Worm (Caenorhabditis elegans): ENCODE results near the gene hpo-34.
A peak's percentile ranks its signal among the peaks of the same experiment; 100 is the strongest.

The hpo-34 gene

DNA sequence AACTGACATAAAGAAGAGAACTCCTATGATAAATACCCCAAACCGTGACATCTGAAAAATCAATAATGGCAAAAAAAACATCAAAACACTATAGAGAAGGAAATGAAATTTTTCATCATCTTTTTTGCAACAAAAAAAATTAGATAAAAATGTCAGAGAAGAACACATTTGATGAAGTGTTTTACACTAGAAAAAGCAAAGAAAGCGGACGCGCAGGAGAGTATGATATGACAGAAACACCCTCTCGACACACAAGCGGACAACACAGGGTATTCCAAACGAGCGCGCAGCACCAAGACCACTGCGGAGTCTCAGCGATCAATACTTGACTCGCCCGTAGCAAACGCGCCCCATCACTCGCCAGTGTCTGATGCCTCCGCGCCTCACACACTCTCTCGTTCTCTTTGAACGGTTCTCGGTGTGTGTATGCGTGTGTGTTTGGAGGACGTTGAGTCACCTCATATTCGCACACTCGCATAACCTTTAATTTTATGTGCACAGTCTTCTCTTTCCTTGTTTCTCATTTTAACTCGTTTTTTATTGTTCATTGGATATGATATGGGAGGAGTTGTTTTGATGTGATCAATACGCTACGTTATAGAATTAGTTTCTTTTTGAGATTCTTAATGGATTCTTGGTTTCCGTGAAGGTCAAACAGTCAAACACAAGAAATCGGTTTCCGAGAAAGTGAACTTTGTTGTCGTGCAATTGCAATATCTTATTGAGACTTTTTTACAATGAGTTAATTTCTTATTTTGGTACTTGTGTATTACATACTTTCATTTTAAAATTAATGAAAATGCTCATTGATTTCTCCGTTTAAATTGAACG lies 27.8 kb upstream of the hpo-34 start, which contains the start of gene selt-1.1 (continued):
- TF ChIP-seq daf-19 (GFP tag; conservative IDR thresholded peaks at IDR 0.05) (no peak), nhr-48 (tag; optimal IDR thresholded peaks at IDR 0.05) (peak; percentile 43), lin-13 (GFP tag; optimal IDR thresholded peaks at IDR 0.05) (peak; percentile 68), spr-3 (GFP tag; optimal IDR thresholded peaks at IDR 0.05) (no peak), nhr-102 (tag; optimal IDR thresholded peaks at IDR 0.05) (peak; percentile 31), nhr-76 (tag; optimal IDR thresholded peaks at IDR 0.05) (no peak), ces-1 (GFP tag; optimal IDR thresholded peaks at IDR 0.05) (no peak)

DNA sequence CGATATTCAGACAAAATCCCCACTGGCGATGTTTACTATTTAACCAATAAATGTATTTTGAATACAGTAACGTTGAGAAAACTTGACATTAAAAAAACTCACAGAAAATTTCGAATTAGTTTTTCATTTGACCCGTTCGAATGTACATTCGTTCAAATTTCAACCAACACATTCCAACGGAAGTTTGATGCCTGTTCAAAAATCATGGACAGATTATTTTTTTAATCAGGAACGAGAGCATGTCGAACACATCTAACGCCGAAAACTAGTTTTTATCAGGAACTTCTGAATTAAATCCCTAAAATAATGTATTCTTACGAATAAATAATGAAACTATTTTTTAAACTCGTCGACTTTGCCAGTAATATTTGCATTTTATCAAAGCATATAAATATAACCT lies 22.8 kb upstream of the hpo-34 start:
- TF ChIP-seq nhr-10 (tag; optimal IDR thresholded peaks at IDR 0.05): no peak
- peak; percentile 90 for TF ChIP-seq aha-1 (tag)
- TF ChIP-seq ceh-82 (tag; optimal IDR thresholded peaks at IDR 0.05): no peak
- no peak for TF ChIP-seq Y105C5A.15 (GFP tag; IDR thresholded peaks at IDR 0.05)

DNA sequence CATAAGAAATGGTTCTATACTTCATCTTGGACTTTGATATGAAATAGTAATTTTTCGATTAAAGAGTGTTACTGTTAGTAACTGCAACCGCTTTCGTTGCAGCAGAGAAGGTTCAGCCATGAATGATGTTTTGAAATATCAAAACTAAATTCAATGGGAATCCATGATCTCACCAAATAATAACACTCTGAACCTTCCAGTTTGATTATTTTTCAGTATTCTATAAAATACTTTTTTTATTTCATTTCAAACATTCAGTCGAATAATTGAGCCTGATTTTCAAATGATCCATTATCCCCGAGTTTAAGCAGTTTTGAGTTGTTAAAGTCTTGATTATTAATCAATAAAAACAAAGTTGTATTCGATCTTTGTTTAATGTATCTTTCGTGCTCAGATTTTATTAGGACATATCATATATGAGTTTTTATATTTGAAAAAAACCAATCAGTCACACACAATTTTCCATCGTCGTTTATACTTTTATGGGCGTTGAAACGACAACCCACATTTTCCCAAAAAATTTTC lies 18.4 kb upstream of the hpo-34 start, which contains the start of gene gcp-2.2:
Gene gcp-2.2, plus strand, starts transcription at position 475 of the 525 bp plus-strand sequence.
- TF ChIP-seq Y75B8A.6 (GFP tag; IDR thresholded peaks at IDR 0.05) (no peak), daf-8 (GFP tag; IDR thresholded peaks at IDR 0.05) (no peak), ceh-62 (tag; optimal IDR thresholded peaks at IDR 0.05) (no peak), arid-1 (GFP tag; conservative IDR thresholded peaks at IDR 0.05) (no peak), hmg-1.1 (GFP tag; IDR thresholded peaks at IDR 0.05) (no peak), madf-9 (GFP tag; conservative IDR thresholded peaks at IDR 0.05) (no peak), nhr-76 (tag; optimal IDR thresholded peaks at IDR 0.05) (no peak), nhr-111 (GFP tag; optimal IDR thresholded peaks at IDR 0.05) (no peak), lin-38 (GFP tag; IDR thresholded peaks at IDR 0.05) (no peak), F37D6.2 (tag; optimal IDR thresholded peaks at IDR 0.05) (no peak)

DNA sequence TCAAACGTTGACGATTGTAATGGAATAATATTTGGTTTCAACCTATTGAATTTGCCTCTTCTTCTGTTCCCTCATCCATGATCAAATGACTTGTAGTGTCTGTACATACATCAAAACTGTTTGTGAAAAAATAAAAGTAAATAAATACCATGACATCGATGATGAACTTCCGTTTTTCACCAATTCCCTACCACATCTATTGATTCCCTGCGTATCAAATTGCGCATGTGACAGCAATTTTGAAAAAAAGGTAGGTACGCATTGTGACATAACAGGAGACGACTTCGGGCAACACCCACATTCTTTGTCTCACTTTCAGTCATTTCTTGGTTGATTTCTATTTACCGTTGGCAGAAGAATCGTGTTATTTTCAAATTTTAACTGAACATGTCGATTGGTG lies 17.5 kb upstream of the hpo-34 start, which contains the start of gene C35C5.9:
Gene C35C5.9, plus strand, starts transcription at position 161 of the 400 bp plus-strand sequence.
- peak in 1 of 2 experiments; percentile 50 for TF ChIP-seq mdl-1 (tag; optimal IDR thresholded peaks at IDR 0.05)
- TF ChIP-seq hlh-30 (tag; optimal IDR thresholded peaks at IDR 0.05; ENCODE audit: insufficient read depth): peak; percentile 67
- 0 out of 2 replicates have a peak, but pooled peaks have one; percentile 13 for TF ChIP-seq dmd-6 (GFP tag; IDR thresholded peaks at IDR 0.05)
- TF ChIP-seq nhr-48 (tag; optimal IDR thresholded peaks at IDR 0.05): no peak

DNA sequence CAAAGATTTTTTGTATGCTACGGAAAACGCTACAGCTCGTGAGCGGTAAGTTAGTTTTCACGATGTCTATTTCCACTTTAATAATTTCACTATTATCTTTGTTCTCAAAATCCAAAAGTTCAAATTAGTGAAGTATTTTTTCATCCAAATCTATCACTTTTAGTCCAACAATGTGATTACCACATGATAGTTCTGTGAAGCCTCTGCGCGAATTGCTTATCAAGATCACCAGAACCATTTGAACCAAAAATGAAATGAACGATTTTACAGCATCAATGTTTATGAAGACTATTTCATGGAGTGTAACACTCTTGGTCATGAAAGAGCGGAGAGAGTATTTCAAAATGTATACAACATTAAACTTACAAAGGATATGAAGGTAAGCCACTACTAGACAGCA lies 15.6 kb upstream of the hpo-34 start:
- TF ChIP-seq mxl-3 (GFP tag; optimal IDR thresholded peaks at IDR 0.05) (peak; percentile 15), dmd-6 (GFP tag; IDR thresholded peaks at IDR 0.05) (0 out of 2 replicates have a peak, but pooled peaks have one; percentile 11), pha-4 (GFP tag; IDR thresholded peaks at IDR 0.05) (no peak), pha-4 (tag; optimal IDR thresholded peaks at IDR 0.05) (no peak), F49E8.2 (tag; optimal IDR thresholded peaks at IDR 0.05; ENCODE audit: borderline replicate concordance) (no peak), nhr-28 (tag; optimal IDR thresholded peaks at IDR 0.05) (peak; percentile 28), ztf-7 (tag; optimal IDR thresholded peaks at IDR 0.05) (no peak), Y48G9A.11 (GFP tag; IDR thresholded peaks at IDR 0.05) (no peak), F10B5.3 (tag; optimal IDR thresholded peaks at IDR 0.05) (no peak), daf-16 (GFP tag; optimal IDR thresholded peaks at IDR 0.05) (no peak), daf-16 (tag; optimal IDR thresholded peaks at IDR 0.05) (no peak), snpc-1.2 (GFP tag; IDR thresholded peaks at IDR 0.05) (no peak), lin-38 (GFP tag; IDR thresholded peaks at IDR 0.05) (no peak), lin-39 (tag; optimal IDR thresholded peaks at IDR 0.05) (no peak), ceh-44 (GFP tag; IDR thresholded peaks at IDR 0.05) (no peak), hlh-30 (tag; optimal IDR thresholded peaks at IDR 0.05; ENCODE audit: insufficient read depth) (peak; percentile 12)

Measured in whole organism, L4 larva.